Fruit fly (Drosophila melanogaster): ENCODE measurements around the gene Atg17.

DNA sequence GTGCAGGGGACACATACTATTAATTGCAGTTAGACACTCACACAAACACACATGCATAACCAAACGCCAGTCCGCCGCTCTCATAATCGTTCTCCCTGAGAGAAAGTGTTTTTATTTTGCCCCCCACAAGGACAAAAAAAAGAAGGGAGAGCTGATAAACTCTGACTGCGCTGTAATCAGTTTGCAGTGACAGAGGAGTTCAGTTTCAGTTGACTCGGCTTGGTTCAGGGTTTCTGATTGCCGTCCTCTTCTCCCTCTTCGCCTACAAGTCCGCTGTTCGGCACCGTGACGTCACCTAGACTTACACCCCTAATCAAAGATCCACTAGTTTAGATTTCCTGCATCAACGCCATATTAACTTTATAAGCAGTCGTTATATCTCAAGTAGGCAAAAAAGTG is 1.8 kb downstream of the Atg17 start:
- no peak for TF ChIP-seq psq (optimal IDR thresholded peaks at IDR 0.05)
- no peak for TF ChIP-seq h (optimal IDR thresholded peaks at IDR 0.05)
- no peak for TF ChIP-seq insv (optimal IDR thresholded peaks at IDR 0.05)
- no peak for TF ChIP-seq Sin3A (optimal IDR thresholded peaks at IDR 0.05)
- no peak for TF ChIP-seq Myc (optimal IDR thresholded peaks at IDR 0.05)
